Fruit fly (Drosophila melanogaster) whole organism, embryonic: Measurements from ENCODE around the gene Aps.

Experiments used
- B-H2 ChIP-seq: fragments of 200-800 bp; sonication (Bioruptor generic); optimal IDR thresholded peaks from 2 replicates; lab custom pipeline; 2018; ENCODE audit warnings: missing biosample characterization, mild to moderate bottlenecking, missing genetic modification characterization
- CG18599 ChIP-seq: fragments of 200-800 bp; sonication (Bioruptor generic); optimal IDR thresholded peaks from 3 replicates; lab custom pipeline; 2017; ENCODE audit warnings: missing biosample characterization, missing genetic modification characterization, mild to moderate bottlenecking, moderate library complexity, missing genetic modification reagents
- sens ChIP-seq: fragments of 200-800 bp; sonication (Bioruptor generic); peaks from one replicate; lab custom pipeline; 2016; ENCODE audit warnings: missing biosample characterization, missing genetic modification characterization

DNA sequence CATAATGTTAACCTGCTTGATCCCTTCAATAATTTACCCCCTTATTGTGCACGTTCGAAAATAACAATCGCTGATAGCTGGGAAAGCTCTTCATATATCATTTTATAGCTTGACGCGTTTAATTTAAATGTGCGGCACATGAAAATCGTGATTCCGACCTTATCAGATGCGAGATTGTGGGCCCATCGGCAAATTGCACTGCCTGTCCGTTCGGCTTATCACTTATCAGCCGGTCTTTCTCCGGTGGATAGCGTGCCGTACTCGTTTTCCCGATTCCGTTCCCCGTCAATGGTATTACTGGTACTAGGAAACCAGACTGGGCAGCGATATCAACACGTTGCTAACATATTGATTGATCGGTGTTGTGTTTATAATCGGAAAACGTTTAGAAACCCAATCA lies 2.0 kb downstream of the Aps start:
- no peak for TF ChIP-seq B-H2 (GFP tag; lab: Kevin White, UChicago)
- TF ChIP-seq CG18599 (GFP tag; lab: Kevin White, UChicago) = no peak
- TF ChIP-seq sens (GFP tag; lab: Kevin White, UChicago) = no peak
